Worm (Caenorhabditis elegans): ENCODE data around the gene tmem-131.

Gene tmem-131

DNA sequence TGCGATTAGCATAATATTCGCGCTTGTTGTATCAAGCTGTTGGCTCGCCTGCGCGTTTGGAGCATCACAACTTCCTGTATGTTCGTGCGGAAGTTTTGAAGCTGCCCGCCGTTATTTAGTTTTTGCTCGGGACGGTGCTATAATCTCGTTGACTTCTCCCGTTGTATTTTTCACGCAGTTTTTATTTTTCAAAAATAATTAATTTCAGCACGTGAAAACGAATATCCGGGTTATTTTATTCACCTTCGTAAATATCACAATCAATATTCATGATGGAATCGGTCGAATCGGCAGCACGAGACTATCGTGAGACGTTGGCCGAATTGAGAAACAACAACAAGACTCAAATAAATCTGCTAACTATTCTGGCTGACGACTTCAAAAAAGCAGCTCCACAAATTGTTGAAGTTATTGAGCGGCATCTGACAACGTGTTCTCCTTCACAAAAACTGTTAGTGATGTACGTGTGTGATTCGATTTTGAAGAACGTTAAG is 27.2 kb upstream of the tmem-131 start (continued):
- TF ChIP-seq sup-37 (GFP tag; optimal IDR thresholded peaks at IDR 0.05) (no peak), fkh-8 (tag; optimal IDR thresholded peaks at IDR 0.05) (no peak), pag-3 (tag; optimal IDR thresholded peaks at IDR 0.05; ENCODE audit: borderline replicate concordance, insufficient read depth) (no peak), blmp-1 (tag; optimal IDR thresholded peaks at IDR 0.05) (no peak), efl-1 (optimal IDR thresholded peaks at IDR 0.05) (peak in 1 of 2 experiments; percentile 5), efl-1 (GFP tag; optimal IDR thresholded peaks at IDR 0.05 in 1 of 2) (no peak), nhr-76 (tag; optimal IDR thresholded peaks at IDR 0.05) (no peak), nhr-47 (tag; optimal IDR thresholded peaks at IDR 0.05) (peak; percentile 48), lir-3 (tag; optimal IDR thresholded peaks at IDR 0.05; ENCODE audit: poor library complexity) (no peak), nhr-237 (tag; optimal IDR thresholded peaks at IDR 0.05) (no peak), mab-9 (GFP tag; IDR thresholded peaks at IDR 0.05) (no peak)

DNA sequence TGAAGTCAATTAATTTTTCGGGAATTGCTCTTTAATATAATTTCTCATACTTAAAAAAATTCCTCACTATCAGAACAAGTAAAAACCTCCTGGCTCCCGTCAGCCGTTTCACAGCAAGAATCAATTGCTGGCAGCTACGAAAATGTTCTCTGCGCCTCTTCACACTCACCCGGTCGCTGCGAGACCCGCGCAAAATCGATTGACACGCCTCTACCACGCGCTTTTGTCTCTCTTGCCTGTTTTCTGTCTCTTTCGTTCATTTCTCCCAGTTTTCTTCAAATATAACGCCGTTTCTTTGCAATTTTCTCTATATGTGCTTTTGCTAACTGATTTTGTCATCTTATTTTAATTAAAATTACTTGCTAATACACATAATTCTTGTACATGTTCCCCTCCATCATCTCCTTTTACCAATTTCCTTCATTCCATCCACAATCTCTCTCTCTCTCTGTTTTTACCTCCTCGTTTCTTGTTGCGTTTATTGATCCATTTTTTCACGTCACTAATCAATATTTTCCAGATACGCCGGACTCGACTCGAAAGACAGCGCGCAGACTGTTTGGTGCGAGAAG is 26.5 kb upstream of the tmem-131 start, which contains the start of gene pcf-11:
TSS of gene pcf-11 (plus strand) at position 522 of the 572 bp plus-strand sequence.
- peak; percentile 60 for TF ChIP-seq nhr-77 (tag; optimal IDR thresholded peaks at IDR 0.05)
- TF ChIP-seq jun-1 (tag; optimal IDR thresholded peaks at IDR 0.05), result peak; percentile 10
- TF ChIP-seq vab-15 (tag; optimal IDR thresholded peaks at IDR 0.05), result no peak
- peak; percentile 35 for TF ChIP-seq F16B12.6 (tag; optimal IDR thresholded peaks at IDR 0.05)
- TF ChIP-seq fkh-4 (tag; optimal IDR thresholded peaks at IDR 0.05; ENCODE audit: borderline replicate concordance), result no peak
- peak; percentile 51 for TF ChIP-seq swsn-7 (tag; optimal IDR thresholded peaks at IDR 0.05)
- TF ChIP-seq pax-3 (tag; optimal IDR thresholded peaks at IDR 0.05), result no peak
- TF ChIP-seq dsc-1 (tag; optimal IDR thresholded peaks at IDR 0.05), result peak; percentile 25
- TF ChIP-seq sup-37 (GFP tag; optimal IDR thresholded peaks at IDR 0.05), result no peak
- TF ChIP-seq nhr-85 (tag), result no peak
- TF ChIP-seq tbx-2 (tag; optimal IDR thresholded peaks at IDR 0.05), result peak; percentile 45
- peak; percentile 47 for TF ChIP-seq nhr-47 (tag; optimal IDR thresholded peaks at IDR 0.05)
- no peak for TF ChIP-seq sptf-1 (tag; optimal IDR thresholded peaks at IDR 0.05)
- peak; percentile 43 to 78 for TF ChIP-seq lsy-2 (tag; optimal IDR thresholded peaks at IDR 0.05)
- TF ChIP-seq skn-1 (tag; optimal IDR thresholded peaks at IDR 0.05), result peak; percentile 58
- TF ChIP-seq nhr-28 (tag; optimal IDR thresholded peaks at IDR 0.05), result no peak
- peak; percentile 43 for TF ChIP-seq lir-3 (tag; optimal IDR thresholded peaks at IDR 0.05; ENCODE audit: poor library complexity)
- TF ChIP-seq lin-14 (GFP tag; optimal IDR thresholded peaks at IDR 0.05), result peak; percentile 74
- peak; percentile 28 for TF ChIP-seq lin-13 (GFP tag; optimal IDR thresholded peaks at IDR 0.05)
- no peak for TF ChIP-seq Y116A8C.19 (tag; optimal IDR thresholded peaks at IDR 0.05; ENCODE audit: borderline replicate concordance)
- peak in 2 of 6 experiments; percentile 5 to 8 for TF ChIP-seq elt-3 (tag; optimal IDR thresholded peaks at IDR 0.05)
- TF ChIP-seq C34B4.2 (tag; optimal IDR thresholded peaks at IDR 0.05), result no peak
- no peak for TF ChIP-seq mef-2 (tag; optimal IDR thresholded peaks at IDR 0.05)
- no peak for TF ChIP-seq ets-5 (GFP tag; IDR thresholded peaks at IDR 0.05)
- TF ChIP-seq xbp-1 (tag; optimal IDR thresholded peaks at IDR 0.05), result peak; percentile 53
- no peak for TF ChIP-seq ztf-4 (tag; optimal IDR thresholded peaks at IDR 0.05)
- TF ChIP-seq fos-1 (tag; optimal IDR thresholded peaks at IDR 0.05), result peak; percentile 15
- TF ChIP-seq C16A3.4 (tag; optimal IDR thresholded peaks at IDR 0.05), result peak; percentile 34
- peak; percentile 63 for TF ChIP-seq rnt-1 (tag; optimal IDR thresholded peaks at IDR 0.05)
- TF ChIP-seq ceh-8 (GFP tag; optimal IDR thresholded peaks at IDR 0.05), result no peak
- no peak for TF ChIP-seq lin-15B (tag; optimal IDR thresholded peaks at IDR 0.05)
- peak in 1 of 2 experiments; percentile 80 for TF ChIP-seq mdl-1 (tag; optimal IDR thresholded peaks at IDR 0.05)
- TF ChIP-seq lin-39 (tag; optimal IDR thresholded peaks at IDR 0.05), result no peak
- peak; percentile 40 for TF ChIP-seq fkh-8 (tag; optimal IDR thresholded peaks at IDR 0.05)
- no peak for TF ChIP-seq unc-130 (tag; optimal IDR thresholded peaks at IDR 0.05)
- peak; percentile 69 to 75 for TF ChIP-seq lin-35 (GFP tag; optimal IDR thresholded peaks at IDR 0.05)
- no peak for TF ChIP-seq pqm-1 (tag; optimal IDR thresholded peaks at IDR 0.05)
- TF ChIP-seq nhr-90 (tag; optimal IDR thresholded peaks at IDR 0.05; ENCODE audit: poor library complexity), result peak; percentile 36
- TF ChIP-seq blmp-1 (tag; optimal IDR thresholded peaks at IDR 0.05), result peak; percentile 13
- TF ChIP-seq sox-4 (tag; optimal IDR thresholded peaks at IDR 0.05), result no peak
- peak; percentile 51 to 63 (median 55) for TF ChIP-seq dpl-1 (GFP tag; optimal IDR thresholded peaks at IDR 0.05)
- no peak for TF ChIP-seq elt-2 (tag; optimal IDR thresholded peaks at IDR 0.05)
- no peak for TF ChIP-seq ceh-90 (tag; optimal IDR thresholded peaks at IDR 0.05)
- TF ChIP-seq efl-1 (optimal IDR thresholded peaks at IDR 0.05), result peak; percentile 66 to 71
- peak; percentile 54 to 96 for TF ChIP-seq efl-1 (GFP tag; optimal IDR thresholded peaks at IDR 0.05 in 1 of 2)
